Fruit fly (Drosophila melanogaster): ENCODE results near the gene CG34367.

- TF ChIP-seq Myc (optimal IDR thresholded peaks at IDR 0.05), result no peak
- TF ChIP-seq psq (optimal IDR thresholded peaks at IDR 0.05), result no peak
- TF ChIP-seq insv (optimal IDR thresholded peaks at IDR 0.05), result no peak
- TF ChIP-seq Sin3A (optimal IDR thresholded peaks at IDR 0.05), result no peak
- no peak for TF ChIP-seq h (optimal IDR thresholded peaks at IDR 0.05)
Observed at dm6 chr2L:10373605-10374269, 20.0 kb upstream of the CG34367 start, which contains the start of gene rho-5.
